Fruit fly (Drosophila melanogaster): ENCODE measurements around the gene CG45603.

CG45603 gene

DNA sequence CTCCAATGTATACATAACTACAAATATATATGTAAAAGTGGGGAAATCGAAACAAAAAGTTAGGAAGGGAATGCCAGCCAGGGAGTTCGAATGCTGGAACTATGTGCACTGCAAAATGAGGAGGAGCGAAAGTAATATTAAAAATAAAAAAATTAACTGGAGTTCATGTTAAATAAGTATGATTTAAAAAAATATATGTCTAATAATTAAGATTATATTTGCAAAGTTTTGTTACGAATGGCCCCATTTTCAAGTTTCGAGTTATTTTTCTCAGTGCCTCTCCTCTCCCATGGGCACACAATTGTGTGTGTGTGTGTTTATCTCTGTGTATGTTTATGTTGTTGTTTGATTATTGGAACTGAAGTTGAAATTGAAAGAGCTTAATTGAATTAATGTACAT is 32.1 kb upstream of the CG45603 start (continued):
- TF ChIP-seq dysf (GFP tag; IDR thresholded peaks at IDR 0.05) (peak; percentile 57; the same call in 2 of the 3 replicates), Pdp1 (GFP tag; optimal IDR thresholded peaks at IDR 0.05) (no peak), Fer1 (GFP tag; optimal IDR thresholded peaks at IDR 0.05) (peak; percentile 19), PHDP (tag; optimal IDR thresholded peaks at IDR 0.05) (peak; percentile 60), onecut (GFP tag; IDR thresholded peaks at IDR 0.05) (no peak), Hr39 (optimal IDR thresholded peaks at IDR 0.05) (no peak), C15 (GFP tag; IDR thresholded peaks at IDR 0.05) (no peak), dpn (GFP tag; optimal IDR thresholded peaks at IDR 0.05) (peak in 1 of 2 experiments; percentile 43), BEAF-32 (GFP tag; optimal IDR thresholded peaks at IDR 0.05) (no peak), CG12744 (GFP tag; optimal IDR thresholded peaks at IDR 0.05) (no peak), CG17359 (tag; optimal IDR thresholded peaks at IDR 0.05) (peak; percentile 72), sd (tag; optimal IDR thresholded peaks at IDR 0.05) (peak; percentile 28), wdn (GFP tag; IDR thresholded peaks at IDR 0.05) (no peak), Usf (GFP tag; optimal IDR thresholded peaks at IDR 0.05) (no peak), Taf1 (GFP tag; IDR thresholded peaks at IDR 0.05) (no peak), NK7.1 (GFP tag; optimal IDR thresholded peaks at IDR 0.05) (no peak), CG2889 (GFP tag; IDR thresholded peaks at IDR 0.05) (no peak), CG17186 (GFP tag; optimal IDR thresholded peaks at IDR 0.05) (no peak), Atf3 (GFP tag; optimal IDR thresholded peaks at IDR 0.05) (no peak), CG32767 (GFP tag; IDR thresholded peaks at IDR 0.05) (0 out of 2 replicates have a peak, but pooled peaks have one; percentile 31), jigr1 (GFP tag; IDR thresholded peaks at IDR 0.05) (no peak), esg (GFP tag; conservative IDR thresholded peaks at IDR 0.05) (peak; percentile 20; the same call in 1 of the 2 replicates), CG6272 (GFP tag; IDR thresholded peaks at IDR 0.05) (no peak), CG3838 (GFP tag; optimal IDR thresholded peaks at IDR 0.05) (no peak), CG1832 (GFP tag; optimal IDR thresholded peaks at IDR 0.05) (no peak), org-1 (GFP tag; optimal IDR thresholded peaks at IDR 0.05) (no peak), CG32772 (GFP tag; IDR thresholded peaks at IDR 0.05) (peak; percentile 66; the same call in 1 of the 2 replicates), CG15269 (tag; optimal IDR thresholded peaks at IDR 0.05) (peak; percentile 32), HLH3B (GFP tag; IDR thresholded peaks at IDR 0.05) (peak; percentile 79), cato (GFP tag; optimal IDR thresholded peaks at IDR 0.05; ENCODE audit: borderline replicate concordance) (no peak), cad (GFP tag; optimal IDR thresholded peaks at IDR 0.05) (no peak), gfzf (GFP tag; optimal IDR thresholded peaks at IDR 0.05) (no peak), CG10543 (GFP tag; optimal IDR thresholded peaks at IDR 0.05) (no peak), CG10654 (GFP tag; optimal IDR thresholded peaks at IDR 0.05) (peak; percentile 45), lab (GFP tag; optimal IDR thresholded peaks at IDR 0.05) (peak; percentile 49), fd96Cb (tag; optimal IDR thresholded peaks at IDR 0.05) (peak; percentile 75), CG30020 (tag; optimal IDR thresholded peaks at IDR 0.05) (no peak), CG9876 (GFP tag; optimal IDR thresholded peaks at IDR 0.05) (no peak), tna (GFP tag; IDR thresholded peaks at IDR 0.05; ENCODE audit: partially characterized antibody) (no peak), phol (tag; optimal IDR thresholded peaks at IDR 0.05) (peak; percentile 77), CG6689 (GFP tag; IDR thresholded peaks at IDR 0.05) (peak; percentile 69), CG5245 (GFP tag; optimal IDR thresholded peaks at IDR 0.05) (peak; percentile 52), Xrp1 (GFP tag; IDR thresholded peaks at IDR 0.05) (peak; percentile 83), vfl (GFP tag; optimal IDR thresholded peaks at IDR 0.05) (no peak), CG1603 (tag; optimal IDR thresholded peaks at IDR 0.05) (peak; percentile 27), fd64A (GFP tag; optimal IDR thresholded peaks at IDR 0.05) (no peak), nau (GFP tag; optimal IDR thresholded peaks at IDR 0.05) (peak; percentile 31), slbo (GFP tag; IDR thresholded peaks at IDR 0.05) (0 out of 2 replicates have a peak, but pooled peaks have one; percentile 24), CG6175 (GFP tag; IDR thresholded peaks at IDR 0.05) (no peak), croc (GFP tag; conservative IDR thresholded peaks at IDR 0.05) (peak; percentile 52; the same call in 2 of the 3 replicates), lov (optimal IDR thresholded peaks at IDR 0.05) (no peak), lov (GFP tag; IDR thresholded peaks at IDR 0.05) (no peak)
